Fruit fly (Drosophila melanogaster): ENCODE results near the gene Krn.

Gene Krn

dm6 chr3L:17611864-17612505 is 42.1 kb downstream of the Krn start (continued):
- TF ChIP-seq CG16779 (GFP tag; IDR thresholded peaks at IDR 0.05) (no peak), cad (GFP tag; optimal IDR thresholded peaks at IDR 0.05) (peak; percentile 95), ind (GFP tag; optimal IDR thresholded peaks at IDR 0.05) (no peak), CG17829 (tag; optimal IDR thresholded peaks at IDR 0.05) (no peak), ken (GFP tag; IDR thresholded peaks at IDR 0.05) (no peak), vvl (GFP tag; IDR thresholded peaks at IDR 0.05) (no peak; the same call in 1 of the 2 replicates), Chrac-16 (GFP tag; optimal IDR thresholded peaks at IDR 0.05) (no peak), wor (GFP tag; IDR thresholded peaks at IDR 0.05) (no peak), pnt (GFP tag; optimal IDR thresholded peaks at IDR 0.05) (no peak), Hr51 (GFP tag; optimal IDR thresholded peaks at IDR 0.05) (no peak), croc (GFP tag; conservative IDR thresholded peaks at IDR 0.05) (no peak), Trl (optimal IDR thresholded peaks at IDR 0.05) (peak; percentile 87 to 93), Trl (GFP tag; optimal IDR thresholded peaks at IDR 0.05) (no peak), CG4282 (GFP tag; optimal IDR thresholded peaks at IDR 0.05) (no peak), CG10543 (GFP tag; optimal IDR thresholded peaks at IDR 0.05) (no peak), Rfx (GFP tag; IDR thresholded peaks at IDR 0.05) (no peak), Camta (GFP tag; optimal IDR thresholded peaks at IDR 0.05) (no peak), PHDP (tag; optimal IDR thresholded peaks at IDR 0.05) (no peak), CG13287 (GFP tag; IDR thresholded peaks at IDR 0.05; ENCODE audit: partially characterized antibody) (no peak), CG1603 (tag; optimal IDR thresholded peaks at IDR 0.05) (no peak), pan (optimal IDR thresholded peaks at IDR 0.05) (no peak), pan (GFP tag; optimal IDR thresholded peaks at IDR 0.05 in 1 of 2, IDR thresholded peaks at IDR 0.05 in 1 of 2) (no peak), CG14667 (GFP tag; IDR thresholded peaks at IDR 0.05) (no peak), CG2202 (tag; optimal IDR thresholded peaks at IDR 0.05) (no peak), CG6813 (GFP tag; optimal IDR thresholded peaks at IDR 0.05) (no peak), bbx (GFP tag; IDR thresholded peaks at IDR 0.05; ENCODE audit: partially characterized antibody) (peak; percentile 42; the same call in 1 of the 2 replicates), D (optimal IDR thresholded peaks at IDR 0.05) (no peak), D (GFP tag; optimal IDR thresholded peaks at IDR 0.05) (no peak), CG6854 (GFP tag; optimal IDR thresholded peaks at IDR 0.05) (peak; percentile 57), CG14014 (GFP tag; IDR thresholded peaks at IDR 0.05) (no peak), CG10321 (GFP tag; IDR thresholded peaks at IDR 0.05) (no peak), CG15601 (tag; optimal IDR thresholded peaks at IDR 0.05) (no peak), CG11560 (tag; IDR thresholded peaks at IDR 0.05) (no peak), Deaf1 (tag; optimal IDR thresholded peaks at IDR 0.05) (peak; percentile 84), CG7963 (GFP tag; IDR thresholded peaks at IDR 0.05; ENCODE audit: partially characterized antibody) (peak; percentile 32; the same call in 1 of the 3 replicates), sisA (GFP tag; IDR thresholded peaks at IDR 0.05) (no peak), bigmax (GFP tag; optimal IDR thresholded peaks at IDR 0.05) (no peak), Meics (GFP tag; optimal IDR thresholded peaks at IDR 0.05) (no peak), CG11398 (GFP tag; optimal IDR thresholded peaks at IDR 0.05) (no peak), CG7786 (GFP tag; optimal IDR thresholded peaks at IDR 0.05) (no peak), CG18262 (tag; optimal IDR thresholded peaks at IDR 0.05) (no peak), Xrp1 (GFP tag; IDR thresholded peaks at IDR 0.05) (no peak), ssp (GFP tag; IDR thresholded peaks at IDR 0.05) (no peak), CG10366 (GFP tag; IDR thresholded peaks at IDR 0.05) (no peak), tgo (GFP tag; IDR thresholded peaks at IDR 0.05) (no peak), aop (GFP tag; IDR thresholded peaks at IDR 0.05) (no peak), unpg (GFP tag; optimal IDR thresholded peaks at IDR 0.05) (no peak), CG31441 (GFP tag; IDR thresholded peaks at IDR 0.05) (no peak), Sry-β (GFP tag; optimal IDR thresholded peaks at IDR 0.05) (no peak), ap (GFP tag; IDR thresholded peaks at IDR 0.05) (no peak), CG17612 (GFP tag; IDR thresholded peaks at IDR 0.05) (no peak), inv (GFP tag; IDR thresholded peaks at IDR 0.05; ENCODE audit: partially characterized antibody) (no peak; the same call in 1 of the 2 replicates)

All from whole organism, embryonic.